Worm (Caenorhabditis elegans): Measurements from ENCODE around the gene cht-3.

The cht-3 gene

ce11 chrIV:7022227-7022626, 18.8 kb downstream of the cht-3 start:
- no peak for TF ChIP-seq flt-1 (GFP tag; IDR thresholded peaks at IDR 0.05)
- no peak for TF ChIP-seq ztf-23 (GFP tag; IDR thresholded peaks at IDR 0.05)
- TF ChIP-seq cog-1 (tag; optimal IDR thresholded peaks at IDR 0.05), result no peak
- no peak for TF ChIP-seq med-1 (GFP tag; optimal IDR thresholded peaks at IDR 0.05; ENCODE audit: insufficient read depth)
- no peak for TF ChIP-seq tab-1 (GFP tag; IDR thresholded peaks at IDR 0.05)
- TF ChIP-seq ref-1 (GFP tag; conservative IDR thresholded peaks at IDR 0.05), result no peak
- TF ChIP-seq ztf-29 (GFP tag; IDR thresholded peaks at IDR 0.05), result no peak
- TF ChIP-seq T22C8.4 (GFP tag; IDR thresholded peaks at IDR 0.05), result no peak
- TF ChIP-seq klf-2 (GFP tag; conservative IDR thresholded peaks at IDR 0.05), result no peak

ce11 chrIV:7023004-7023403, 19.6 kb downstream of the cht-3 start:
- no peak for TF ChIP-seq ztf-23 (GFP tag; IDR thresholded peaks at IDR 0.05)
- peak; percentile 63 for TF ChIP-seq cog-1 (tag; optimal IDR thresholded peaks at IDR 0.05)

ce11 chrIV:7023858-7024257, 20.4 kb downstream of the cht-3 start, which contains the start of gene adah-1:
Gene adah-1, plus strand, starts transcription at chrIV:7024211.
- TF ChIP-seq ztf-23 (GFP tag; IDR thresholded peaks at IDR 0.05), result no peak
- TF ChIP-seq klf-2 (GFP tag; conservative IDR thresholded peaks at IDR 0.05), result no peak
- TF ChIP-seq cog-1 (tag; optimal IDR thresholded peaks at IDR 0.05), result no peak
- no peak for TF ChIP-seq T22C8.4 (GFP tag; IDR thresholded peaks at IDR 0.05)
- no peak for TF ChIP-seq ztf-29 (GFP tag; IDR thresholded peaks at IDR 0.05)
- no peak for TF ChIP-seq tab-1 (GFP tag; IDR thresholded peaks at IDR 0.05)
- no peak for TF ChIP-seq flt-1 (GFP tag; IDR thresholded peaks at IDR 0.05)
- no peak for TF ChIP-seq ref-1 (GFP tag; conservative IDR thresholded peaks at IDR 0.05)
- TF ChIP-seq med-1 (GFP tag; optimal IDR thresholded peaks at IDR 0.05; ENCODE audit: insufficient read depth), result no peak

- no peak for TF ChIP-seq T22C8.4 (GFP tag; IDR thresholded peaks at IDR 0.05)
- TF ChIP-seq ztf-23 (GFP tag; IDR thresholded peaks at IDR 0.05), result no peak
- no peak for TF ChIP-seq flt-1 (GFP tag; IDR thresholded peaks at IDR 0.05)
- TF ChIP-seq ref-1 (GFP tag; conservative IDR thresholded peaks at IDR 0.05), result no peak
- TF ChIP-seq cog-1 (tag; optimal IDR thresholded peaks at IDR 0.05), result no peak
- no peak for TF ChIP-seq med-1 (GFP tag; optimal IDR thresholded peaks at IDR 0.05; ENCODE audit: insufficient read depth)
- no peak for TF ChIP-seq tab-1 (GFP tag; IDR thresholded peaks at IDR 0.05)
- no peak for TF ChIP-seq ztf-29 (GFP tag; IDR thresholded peaks at IDR 0.05)
- TF ChIP-seq klf-2 (GFP tag; conservative IDR thresholded peaks at IDR 0.05), result no peak
These were observed 21.4 kb downstream of the cht-3 start for ce11 chrIV:7024829-7025228.

ce11 chrIV:7025835-7026234, 22.4 kb downstream of the cht-3 start:
- TF ChIP-seq ztf-23 (GFP tag; IDR thresholded peaks at IDR 0.05), result no peak
- no peak for TF ChIP-seq flt-1 (GFP tag; IDR thresholded peaks at IDR 0.05)
- TF ChIP-seq cog-1 (tag; optimal IDR thresholded peaks at IDR 0.05), result no peak
- no peak for TF ChIP-seq T22C8.4 (GFP tag; IDR thresholded peaks at IDR 0.05)
- TF ChIP-seq ref-1 (GFP tag; conservative IDR thresholded peaks at IDR 0.05), result no peak
- TF ChIP-seq ztf-29 (GFP tag; IDR thresholded peaks at IDR 0.05), result no peak
- no peak for TF ChIP-seq tab-1 (GFP tag; IDR thresholded peaks at IDR 0.05)
- TF ChIP-seq med-1 (GFP tag; optimal IDR thresholded peaks at IDR 0.05; ENCODE audit: insufficient read depth), result no peak
- TF ChIP-seq klf-2 (GFP tag; conservative IDR thresholded peaks at IDR 0.05), result no peak

ce11 chrIV:7031019-7031418, 27.6 kb downstream of the cht-3 start:
- TF ChIP-seq T22C8.4 (GFP tag; IDR thresholded peaks at IDR 0.05), result no peak

ce11 chrIV:7032459-7032858, 29.0 kb downstream of the cht-3 start, which contains the start of gene C06G3.8:
Gene C06G3.8, minus strand, starts transcription at chrIV:7032559.
- TF ChIP-seq T22C8.4 (GFP tag; IDR thresholded peaks at IDR 0.05) (no peak), ref-1 (GFP tag; conservative IDR thresholded peaks at IDR 0.05) (no peak), flt-1 (GFP tag; IDR thresholded peaks at IDR 0.05) (no peak), tab-1 (GFP tag; IDR thresholded peaks at IDR 0.05) (no peak), med-1 (GFP tag; optimal IDR thresholded peaks at IDR 0.05; ENCODE audit: insufficient read depth) (no peak), ztf-23 (GFP tag; IDR thresholded peaks at IDR 0.05) (no peak), klf-2 (GFP tag; conservative IDR thresholded peaks at IDR 0.05) (no peak), cog-1 (tag; optimal IDR thresholded peaks at IDR 0.05) (no peak)

ce11 chrIV:7035823-7036222, 32.4 kb downstream of the cht-3 start, which contains the start of gene C06G3.3:
Gene C06G3.3, plus strand, starts transcription at chrIV:7036123.
- TF ChIP-seq ztf-23 (GFP tag; IDR thresholded peaks at IDR 0.05) (no peak), cog-1 (tag; optimal IDR thresholded peaks at IDR 0.05) (no peak), ref-1 (GFP tag; conservative IDR thresholded peaks at IDR 0.05) (no peak), med-1 (GFP tag; optimal IDR thresholded peaks at IDR 0.05; ENCODE audit: insufficient read depth) (no peak), tab-1 (GFP tag; IDR thresholded peaks at IDR 0.05) (no peak), klf-2 (GFP tag; conservative IDR thresholded peaks at IDR 0.05) (no peak), ztf-29 (GFP tag; IDR thresholded peaks at IDR 0.05) (no peak), T22C8.4 (GFP tag; IDR thresholded peaks at IDR 0.05) (no peak), flt-1 (GFP tag; IDR thresholded peaks at IDR 0.05) (no peak)

ce11 chrIV:7036790-7037189, 33.4 kb downstream of the cht-3 start, which contains the start of gene ufl-1:
Gene ufl-1, minus strand, starts transcription at chrIV:7036859.
- TF ChIP-seq ref-1 (GFP tag; conservative IDR thresholded peaks at IDR 0.05) (no peak), klf-2 (GFP tag; conservative IDR thresholded peaks at IDR 0.05) (no peak)

ce11 chrIV:7039476-7040261, 36.2 kb downstream of the cht-3 start, which contains the start of the genes cogc-2 and klp-18:
Gene cogc-2, minus strand, starts transcription at chrIV:7039580.
Gene klp-18, plus strand, starts transcription at chrIV:7040211.
- TF ChIP-seq cog-1 (tag; optimal IDR thresholded peaks at IDR 0.05), result peak; percentile 61
- peak; percentile 73; the same call in 1 of the 2 replicates for TF ChIP-seq flt-1 (GFP tag; IDR thresholded peaks at IDR 0.05)
- TF ChIP-seq klf-2 (GFP tag; conservative IDR thresholded peaks at IDR 0.05), result no peak
- no peak for TF ChIP-seq T22C8.4 (GFP tag; IDR thresholded peaks at IDR 0.05)
- peak; percentile 67 for TF ChIP-seq med-1 (GFP tag; optimal IDR thresholded peaks at IDR 0.05; ENCODE audit: insufficient read depth)
- peak; percentile 73; the same call in 1 of the 2 replicates for TF ChIP-seq ztf-23 (GFP tag; IDR thresholded peaks at IDR 0.05)
- TF ChIP-seq tab-1 (GFP tag; IDR thresholded peaks at IDR 0.05), result peak; percentile 80
- TF ChIP-seq ztf-29 (GFP tag; IDR thresholded peaks at IDR 0.05), result peak; percentile 71

All from whole organism, midembryonic.